Worm (Caenorhabditis elegans) whole organism, L1 larva: ENCODE data around the gene msp-113.
"Not testable (repeated sequence)": the region's sequence is repeated elsewhere in the genome, so short reads cannot be mapped to it uniquely, and the experiment has no call there.

Experiments
- C34B4.2 ChIP-seq: sonication (generic microtip); optimal IDR thresholded peaks from 2 replicates; lab custom pipeline; 2017; ENCODE audit warnings: mild to moderate bottlenecking, missing genetic modification characterization, missing compliant biosample characterization
- efl-1 ChIP-seq, 4 experiments: fragments of 150-350 bp; optimal IDR thresholded peaks in 3 of 4; peaks in 1 of 4; 1 replicate in 1 of 4; 2 replicates in 3 of 4; lab custom pipeline; 2014; ENCODE audit warnings: missing biosample characterization in 2 of 4, missing genetic modification characterization in 2 of 4, missing genetic modification reagents in 2 of 4
- egl-27 ChIP-seq, 2 experiments: fragments of 150-350 bp in 1 of 2; sonication (generic microtip); optimal IDR thresholded peaks; 3 replicates each; lab custom pipeline; 2017 to 2018; ENCODE audit warnings: missing biosample characterization in 2 of 2, missing genetic modification characterization in 2 of 2, missing genetic modification reagents in 2 of 2
- lin-15B ChIP-seq: fragments of 150-350 bp; sonication (generic microtip); optimal IDR thresholded peaks from 3 replicates; lab custom pipeline; 2014; ENCODE audit warnings: missing biosample characterization, missing genetic modification characterization
- lsy-2 ChIP-seq, 2 experiments: fragments of 150-350 bp; optimal IDR thresholded peaks; 2 replicates each; lab custom pipeline; 2014; ENCODE audit warnings: missing biosample characterization in 2 of 2, missing genetic modification characterization in 2 of 2
- mdl-1 ChIP-seq, 2 experiments: fragments of 150-350 bp; optimal IDR thresholded peaks; 2 replicates each; lab custom pipeline; 2014 to 2017; ENCODE audit warnings: missing biosample characterization in 2 of 2, missing genetic modification characterization in 2 of 2, inconsistent platforms in 1 of 2
- nhr-19 ChIP-seq: fragments of 200-800 bp; sonication (Bioruptor generic); conservative IDR thresholded peaks from 2 replicates; pipeline ENCODE4 v1.3.6; 2022; ENCODE audit warnings: missing genetic modification characterization, missing compliant biosample characterization
- nhr-237 ChIP-seq: fragments of 150-350 bp; optimal IDR thresholded peaks from 2 replicates; lab custom pipeline; 2014; ENCODE audit warnings: missing biosample characterization, missing genetic modification characterization
- nhr-77 ChIP-seq: fragments of 150-350 bp; optimal IDR thresholded peaks from 2 replicates; lab custom pipeline; 2014; ENCODE audit warnings: missing biosample characterization, missing genetic modification characterization
- nhr-85 ChIP-seq: sonication (generic microtip); peaks from one replicate; lab custom pipeline; 2016; ENCODE audit warnings: missing genetic modification characterization, inconsistent platforms, missing compliant biosample characterization
- pag-3 ChIP-seq: sonication (generic microtip); optimal IDR thresholded peaks from 2 replicates; lab custom pipeline; 2017; ENCODE audit warnings: missing genetic modification characterization, mild to moderate bottlenecking, missing compliant biosample characterization, antibody characterized with exemption, borderline replicate concordance; ENCODE audit not compliant: insufficient read depth

ce11 chrIV:5254678-5255077 is 43.1 kb upstream of the msp-113 start, which contains the start of gene F36H12.10:
- TF ChIP-seq lsy-2 (tag; optimal IDR thresholded peaks at IDR 0.05; lab: Kevin White, UChicago); mdl-1 (tag; optimal IDR thresholded peaks at IDR 0.05; lab: Kevin White, UChicago); efl-1 (optimal IDR thresholded peaks at IDR 0.05; lab: Kevin White, UChicago); efl-1 (GFP tag; optimal IDR thresholded peaks at IDR 0.05 in 1 of 2; lab: Kevin White, UChicago); lin-15B; egl-27 (tag; optimal IDR thresholded peaks at IDR 0.05; lab: Kevin White, UChicago); pag-3; nhr-77; nhr-19 (GFP tag; lab: Robert Waterston, UW); nhr-85 (tag; lab: Kevin White, UChicago); nhr-237; C34B4.2 (tag; lab: Kevin White, UChicago): not testable (repeated sequence)
